Worm (Caenorhabditis elegans) whole organism, L1 larva: ENCODE data around the gene nhr-65.

Source experiments
- F16B12.6 ChIP-seq: fragments of 150-350 bp; optimal IDR thresholded peaks from 2 replicates; lab custom pipeline; 2014; ENCODE audit warnings: missing biosample characterization, missing genetic modification characterization
- Y116A8C.19 ChIP-seq: sonication (generic microtip); optimal IDR thresholded peaks from 2 replicates; lab custom pipeline; 2016; ENCODE audit warnings: missing compliant biosample characterization, missing genetic modification characterization, borderline replicate concordance
- ceh-63 ChIP-seq: fragments of 200-800 bp; sonication (Bioruptor generic); optimal IDR thresholded peaks from 2 replicates; lab custom pipeline; 2018; ENCODE audit warnings: mild to moderate bottlenecking, missing genetic modification characterization, missing compliant biosample characterization
- ceh-90 ChIP-seq: sonication (generic microtip); optimal IDR thresholded peaks from 2 replicates; lab custom pipeline; 2016; ENCODE audit warnings: missing genetic modification characterization, missing compliant biosample characterization
- ces-1 ChIP-seq: fragments of 150-350 bp; optimal IDR thresholded peaks from 2 replicates; lab custom pipeline; 2014; ENCODE audit warnings: missing biosample characterization, missing genetic modification reagents, missing genetic modification characterization
- efl-1 ChIP-seq, 4 experiments: fragments of 150-350 bp; optimal IDR thresholded peaks in 3 of 4; peaks in 1 of 4; 1 replicate in 1 of 4; 2 replicates in 3 of 4; lab custom pipeline; 2014; ENCODE audit warnings: missing biosample characterization in 2 of 4, missing genetic modification characterization in 2 of 4, missing genetic modification reagents in 2 of 4
- egl-27 ChIP-seq, 2 experiments: fragments of 150-350 bp in 1 of 2; sonication (generic microtip); optimal IDR thresholded peaks; 3 replicates each; lab custom pipeline; 2017 to 2018; ENCODE audit warnings: missing biosample characterization in 2 of 2, missing genetic modification characterization in 2 of 2, missing genetic modification reagents in 2 of 2
- fkh-10 ChIP-seq: sonication (generic microtip); optimal IDR thresholded peaks from 2 replicates; lab custom pipeline; 2017; ENCODE audit warnings: missing biosample characterization, missing genetic modification reagents, missing genetic modification characterization
- fkh-4 ChIP-seq: sonication (generic microtip); optimal IDR thresholded peaks from 2 replicates; lab custom pipeline; 2016; ENCODE audit warnings: missing compliant biosample characterization, missing genetic modification characterization, borderline replicate concordance
- fkh-8 ChIP-seq: sonication (generic microtip); optimal IDR thresholded peaks from 2 replicates; lab custom pipeline; 2016; ENCODE audit warnings: mild to moderate bottlenecking, missing genetic modification characterization, missing compliant biosample characterization
- hlh-17 ChIP-seq: fragments of 200-800 bp; sonication (Bioruptor generic); optimal IDR thresholded peaks from 2 replicates; lab custom pipeline; 2018; ENCODE audit warnings: missing genetic modification characterization, mild to moderate bottlenecking, missing compliant biosample characterization, moderate library complexity, borderline replicate concordance
- hlh-4 ChIP-seq: sonication (generic microtip); optimal IDR thresholded peaks from 2 replicates; lab custom pipeline; 2016; ENCODE audit warnings: mild to moderate bottlenecking, missing genetic modification characterization, missing compliant biosample characterization
- hpl-2 ChIP-seq: fragments of 150-350 bp; optimal IDR thresholded peaks from 2 replicates; lab custom pipeline; 2014; ENCODE audit warnings: missing biosample characterization, missing genetic modification reagents, missing genetic modification characterization
- isw-1 ChIP-seq: fragments of 200-800 bp; sonication (Bioruptor generic); IDR thresholded peaks from 2 replicates; pipeline ENCODE4 v1.3.6; 2022; ENCODE audit warnings: missing genetic modification characterization, missing compliant biosample characterization
- lin-13 ChIP-seq: fragments of 150-350 bp; optimal IDR thresholded peaks from 2 replicates; lab custom pipeline; 2014; ENCODE audit warnings: missing biosample characterization, missing genetic modification reagents, missing genetic modification characterization
- lin-14 ChIP-seq: fragments of 200-800 bp; sonication (Bioruptor generic); optimal IDR thresholded peaks from 2 replicates; lab custom pipeline; 2018; ENCODE audit warnings: mild to moderate bottlenecking, missing genetic modification characterization, moderate library complexity, missing compliant biosample characterization
- lin-15B ChIP-seq: fragments of 150-350 bp; sonication (generic microtip); optimal IDR thresholded peaks from 3 replicates; lab custom pipeline; 2014; ENCODE audit warnings: missing biosample characterization, missing genetic modification characterization
- lin-39 ChIP-seq: fragments of 150-350 bp; optimal IDR thresholded peaks from 2 replicates; lab custom pipeline; 2014; ENCODE audit warnings: missing biosample characterization, missing genetic modification reagents, missing genetic modification characterization
- nhr-19 ChIP-seq: fragments of 200-800 bp; sonication (Bioruptor generic); conservative IDR thresholded peaks from 2 replicates; pipeline ENCODE4 v1.3.6; 2022; ENCODE audit warnings: missing genetic modification characterization, missing compliant biosample characterization
- nhr-20 ChIP-seq: sonication (generic microtip); optimal IDR thresholded peaks from 2 replicates; lab custom pipeline; 2016; ENCODE audit warnings: mild to moderate bottlenecking, missing genetic modification characterization, missing compliant biosample characterization
- nhr-47 ChIP-seq: sonication (generic microtip); optimal IDR thresholded peaks from 2 replicates; lab custom pipeline; 2016; ENCODE audit warnings: mild to moderate bottlenecking, missing genetic modification characterization, moderate library complexity, missing compliant biosample characterization
- nhr-76 ChIP-seq: sonication (generic microtip); optimal IDR thresholded peaks from 2 replicates; lab custom pipeline; 2017; ENCODE audit warnings: missing biosample characterization, missing genetic modification characterization
- nhr-85 ChIP-seq: sonication (generic microtip); peaks from one replicate; lab custom pipeline; 2016; ENCODE audit warnings: missing genetic modification characterization, inconsistent platforms, missing compliant biosample characterization
- pqm-1 ChIP-seq: sonication (generic microtip); optimal IDR thresholded peaks from 3 replicates; lab custom pipeline; 2017; ENCODE audit warnings: missing biosample characterization, missing genetic modification characterization
- rnt-1 ChIP-seq: sonication (generic microtip); optimal IDR thresholded peaks from 2 replicates; lab custom pipeline; 2016; ENCODE audit warnings: mild to moderate bottlenecking, missing genetic modification characterization, moderate library complexity, missing compliant biosample characterization
- skn-1 ChIP-seq: fragments of 150-350 bp; optimal IDR thresholded peaks from 2 replicates; lab custom pipeline; 2014; ENCODE audit warnings: missing biosample characterization, missing genetic modification characterization
- snu-23 ChIP-seq: sonication (generic microtip); optimal IDR thresholded peaks from 2 replicates; lab custom pipeline; 2016; ENCODE audit warnings: missing genetic modification characterization, missing compliant biosample characterization
- sox-4 ChIP-seq: sonication (generic microtip); optimal IDR thresholded peaks from 2 replicates; lab custom pipeline; 2016; ENCODE audit warnings: missing genetic modification characterization, missing compliant biosample characterization
- sptf-1 ChIP-seq: fragments of 150-350 bp; optimal IDR thresholded peaks from 2 replicates; lab custom pipeline; 2014; ENCODE audit warnings: missing biosample characterization, missing genetic modification characterization
- sup-37 ChIP-seq: fragments of 200-800 bp; sonication (Bioruptor generic); optimal IDR thresholded peaks from 2 replicates; lab custom pipeline; 2018; ENCODE audit warnings: mild to moderate bottlenecking, missing genetic modification characterization, missing compliant biosample characterization
- tbx-2 ChIP-seq: sonication (generic microtip); optimal IDR thresholded peaks from 2 replicates; lab custom pipeline; 2016; ENCODE audit warnings: missing genetic modification characterization, missing compliant biosample characterization
- tlp-1 ChIP-seq: fragments of 150-350 bp; optimal IDR thresholded peaks from 2 replicates; lab custom pipeline; 2014; ENCODE audit warnings: missing biosample characterization, missing genetic modification characterization
- unc-62 ChIP-seq: fragments of 150-350 bp; optimal IDR thresholded peaks from 2 replicates; lab custom pipeline; 2014; ENCODE audit warnings: missing biosample characterization, missing genetic modification reagents, missing genetic modification characterization
- unc-86 ChIP-seq: sonication (generic microtip); optimal IDR thresholded peaks from 2 replicates; lab custom pipeline; 2016; ENCODE audit warnings: missing genetic modification characterization, missing compliant biosample characterization
- unc-98 ChIP-seq: fragments of 200-800 bp; sonication (Bioruptor generic); IDR thresholded peaks from 2 replicates; pipeline ENCODE4 v1.3.6; 2022; ENCODE audit warnings: missing genetic modification characterization, missing compliant biosample characterization
- xbp-1 ChIP-seq: sonication (generic microtip); optimal IDR thresholded peaks from 2 replicates; lab custom pipeline; 2016; ENCODE audit warnings: missing genetic modification characterization, missing compliant biosample characterization
- zip-4 ChIP-seq: fragments of 200-800 bp; sonication (Bioruptor generic); optimal IDR thresholded peaks from 2 replicates; lab custom pipeline; 2018; ENCODE audit warnings: mild to moderate bottlenecking, missing genetic modification characterization, moderate library complexity, missing compliant biosample characterization
- ztf-11 ChIP-seq, 2 experiments: sonication (generic microtip); optimal IDR thresholded peaks; 2 replicates each; lab custom pipeline; 2016 to 2017; ENCODE audit warnings: missing genetic modification characterization in 2 of 2, missing biosample characterization in 1 of 2, missing compliant biosample characterization in 1 of 2

The nhr-65 gene

ce11 chrV:18803260-18803659 is 35.8 kb upstream of the nhr-65 start, which contains the start of gene C54E10.10:
C54E10.10 (minus strand) TSS chrV:18803360.
- TF ChIP-seq ces-1, result no peak
- TF ChIP-seq efl-1 (optimal IDR thresholded peaks at IDR 0.05; lab: Kevin White, UChicago), result no peak
- peak in 1 of 2 experiments; percentile 16 for TF ChIP-seq efl-1 (GFP tag; optimal IDR thresholded peaks at IDR 0.05 in 1 of 2; lab: Kevin White, UChicago)

ce11 chrV:18806409-18806808 is 32.7 kb upstream of the nhr-65 start, which contains the start of gene sri-10:
sri-10 (minus strand) TSS chrV:18806509.
- TF ChIP-seq fkh-8 (no peak), skn-1 (tag; lab: Kevin White, UChicago) (no peak), hlh-4 (no peak), sup-37 (no peak), unc-98 (GFP tag; lab: Robert Waterston, UW) (no peak), sptf-1 (tag; lab: Kevin White, UChicago) (no peak), zip-4 (GFP tag; lab: Kevin White, UChicago) (no peak), nhr-85 (tag; lab: Kevin White, UChicago) (no peak), ztf-11 (tag; optimal IDR thresholded peaks at IDR 0.05; lab: Kevin White, UChicago) (no peak), ceh-63 (GFP tag; lab: Kevin White, UChicago) (no peak), lin-15B (no peak)

- TF ChIP-seq nhr-47 (tag; lab: Kevin White, UChicago), result peak; percentile 9
- peak in 1 of 2 experiments; percentile 23 for TF ChIP-seq ztf-11 (tag; optimal IDR thresholded peaks at IDR 0.05; lab: Kevin White, UChicago)
- TF ChIP-seq lin-14 (GFP tag; lab: Kevin White, UChicago), result peak; percentile 46
- TF ChIP-seq unc-86 (tag; lab: Kevin White, UChicago), result no peak
- peak; percentile 16 for TF ChIP-seq snu-23
- no peak for TF ChIP-seq unc-98 (GFP tag; lab: Robert Waterston, UW)
- TF ChIP-seq rnt-1, result peak; percentile 60
- TF ChIP-seq nhr-19, result 0 out of 2 replicates have a peak, but pooled peaks have one; percentile 11
- TF ChIP-seq efl-1 (optimal IDR thresholded peaks at IDR 0.05; lab: Kevin White, UChicago), result peak in 1 of 2 experiments; percentile 5
- no peak for TF ChIP-seq efl-1 (GFP tag; optimal IDR thresholded peaks at IDR 0.05 in 1 of 2; lab: Kevin White, UChicago)
- peak; percentile 18 for TF ChIP-seq tbx-2 (tag; lab: Kevin White, UChicago)
These were observed 30.5 kb upstream of the nhr-65 start, which contains the start of gene C54E10.6 for ce11 chrV:18808621-18809020. C54E10.6 (minus strand) TSS chrV:18808729.

- TF ChIP-seq pqm-1 (tag; lab: Kevin White, UChicago) (no peak), fkh-4 (no peak), hlh-17 (GFP tag; lab: Kevin White, UChicago) (no peak), skn-1 (tag; lab: Kevin White, UChicago) (no peak), ceh-90 (tag; lab: Kevin White, UChicago) (no peak), isw-1 (GFP tag; lab: Robert Waterston, UW) (no peak), ces-1 (no peak)
These were observed 28.4 kb upstream of the nhr-65 start, which contains the start of gene C54E10.3 for ce11 chrV:18810705-18811104. C54E10.3 (plus strand) TSS chrV:18811005.

ce11 chrV:18811360-18811759 is 27.7 kb upstream of the nhr-65 start, which contains the start of gene C54E10.7:
C54E10.7 (plus strand) TSS chrV:18811660.
- no peak for TF ChIP-seq lin-39 (tag; lab: Kevin White, UChicago)
- no peak for TF ChIP-seq nhr-20
- no peak for TF ChIP-seq xbp-1 (tag; lab: Kevin White, UChicago)
- no peak for TF ChIP-seq nhr-85 (tag; lab: Kevin White, UChicago)
- TF ChIP-seq F16B12.6 (tag; lab: Kevin White, UChicago), result no peak
- TF ChIP-seq nhr-76 (tag; lab: Kevin White, UChicago), result no peak
- no peak for TF ChIP-seq nhr-19
- no peak for TF ChIP-seq fkh-10
- no peak for TF ChIP-seq lin-13 (GFP tag; lab: Kevin White, UChicago)
- no peak for TF ChIP-seq tlp-1
- no peak for TF ChIP-seq ceh-90 (tag; lab: Kevin White, UChicago)
- no peak for TF ChIP-seq unc-62 (GFP tag; lab: Kevin White, UChicago)
- TF ChIP-seq tbx-2 (tag; lab: Kevin White, UChicago), result no peak
- no peak for TF ChIP-seq sox-4 (tag; lab: Kevin White, UChicago)
- TF ChIP-seq ztf-11 (tag; optimal IDR thresholded peaks at IDR 0.05; lab: Kevin White, UChicago), result no peak
- no peak for TF ChIP-seq Y116A8C.19 (tag; lab: Kevin White, UChicago)
- no peak for TF ChIP-seq egl-27 (tag; optimal IDR thresholded peaks at IDR 0.05; lab: Kevin White, UChicago)
- TF ChIP-seq zip-4 (GFP tag; lab: Kevin White, UChicago), result no peak
- no peak for TF ChIP-seq hpl-2 (GFP tag; lab: Kevin White, UChicago)
- no peak for TF ChIP-seq pqm-1 (tag; lab: Kevin White, UChicago)
